Worm (Caenorhabditis elegans): ENCODE results near the gene fbxa-166.

Gene fbxa-166

ce11 chrII:1605010-1605409 is 13.8 kb downstream of the fbxa-166 start:
- no peak for TF ChIP-seq ceh-27 (GFP tag; optimal IDR thresholded peaks at IDR 0.05)
- TF ChIP-seq hlh-26 (GFP tag; conservative IDR thresholded peaks at IDR 0.05): no peak

ce11 chrII:1603049-1603448 is 15.8 kb downstream of the fbxa-166 start:
- TF ChIP-seq egl-44 (GFP tag; IDR thresholded peaks at IDR 0.05): no peak
- peak; percentile 50; the same call in 1 of the 2 replicates for TF ChIP-seq egrh-3 (GFP tag; IDR thresholded peaks at IDR 0.05)
- peak; percentile 69 for TF ChIP-seq zfh-2 (GFP tag; conservative IDR thresholded peaks at IDR 0.05)

DNA sequence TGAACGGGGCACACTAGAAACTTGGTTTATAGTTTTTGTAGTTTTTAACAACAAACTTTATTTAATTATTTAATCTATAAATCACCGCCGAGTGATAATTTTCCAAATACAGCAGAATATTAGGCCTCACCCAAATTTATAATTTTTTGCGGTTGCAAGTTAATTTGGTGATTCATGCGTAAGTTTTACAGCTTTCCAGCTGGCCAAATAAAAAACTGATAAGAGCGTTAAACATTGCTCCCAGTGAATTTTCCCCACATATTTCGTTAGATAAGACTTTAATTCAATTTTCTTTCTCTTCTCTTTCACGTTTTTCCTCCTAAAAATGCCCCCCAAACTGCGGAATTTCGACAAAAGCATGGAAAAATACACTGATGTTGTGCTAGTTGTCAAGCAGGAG is 17.3 kb downstream of the fbxa-166 start, which contains the start of gene bath-47:
Gene bath-47 (plus strand): TSS at position 305 of the 400 bp plus-strand sequence.
- no peak for TF ChIP-seq Y95B8A.8 (GFP tag; IDR thresholded peaks at IDR 0.05)
- TF ChIP-seq lag-1 (GFP tag; IDR thresholded peaks at IDR 0.05): no peak
- TF ChIP-seq zfh-2 (GFP tag; conservative IDR thresholded peaks at IDR 0.05): no peak
- TF ChIP-seq F10E7.11 (tag; optimal IDR thresholded peaks at IDR 0.05): no peak
- no peak for TF ChIP-seq tbx-9 (tag; optimal IDR thresholded peaks at IDR 0.05; ENCODE audit: borderline replicate concordance)
- TF ChIP-seq zim-3 (tag; optimal IDR thresholded peaks at IDR 0.05): no peak
- TF ChIP-seq aptf-3 (GFP tag; IDR thresholded peaks at IDR 0.05): no peak
- TF ChIP-seq D2030.7 (GFP tag; IDR thresholded peaks at IDR 0.05): no peak
- no peak for TF ChIP-seq ztf-26 (tag; optimal IDR thresholded peaks at IDR 0.05)
- no peak for TF ChIP-seq madf-6 (GFP tag; IDR thresholded peaks at IDR 0.05)
- no peak for TF ChIP-seq mcd-1 (GFP tag; IDR thresholded peaks at IDR 0.05)
- no peak for TF ChIP-seq ztf-6 (GFP tag; IDR thresholded peaks at IDR 0.05)
- no peak for TF ChIP-seq ceh-27 (GFP tag; optimal IDR thresholded peaks at IDR 0.05)
- no peak for TF ChIP-seq madf-8 (GFP tag; conservative IDR thresholded peaks at IDR 0.05)
- TF ChIP-seq ceh-79 (tag; optimal IDR thresholded peaks at IDR 0.05): no peak
- no peak for TF ChIP-seq xnd-1 (tag; optimal IDR thresholded peaks at IDR 0.05)

ce11 chrII:1600661-1601060 is 18.2 kb downstream of the fbxa-166 start, which contains the start of gene bath-26:
Gene bath-26, minus strand, starts transcription at chrII:1600761.
- TF ChIP-seq Y95B8A.8 (GFP tag; IDR thresholded peaks at IDR 0.05) (no peak), aptf-3 (GFP tag; IDR thresholded peaks at IDR 0.05) (no peak), lsl-1 (GFP tag; optimal IDR thresholded peaks at IDR 0.05) (no peak), Y53F4B.3 (GFP tag; IDR thresholded peaks at IDR 0.05) (no peak), F23B12.7 (tag; optimal IDR thresholded peaks at IDR 0.05; ENCODE audit: insufficient read depth) (no peak), F55B11.4 (tag; optimal IDR thresholded peaks at IDR 0.05; ENCODE audit: borderline replicate concordance, insufficient read depth) (no peak), unc-130 (GFP tag; optimal IDR thresholded peaks at IDR 0.05) (no peak), K11D2.4 (GFP tag; IDR thresholded peaks at IDR 0.05) (no peak), ztf-28 (GFP tag; IDR thresholded peaks at IDR 0.05) (no peak), ztf-3 (GFP tag; optimal IDR thresholded peaks at IDR 0.05) (no peak), C17E4.6 (GFP tag; IDR thresholded peaks at IDR 0.05) (no peak), tbx-9 (tag; optimal IDR thresholded peaks at IDR 0.05; ENCODE audit: borderline replicate concordance) (no peak), repo-1 (tag; optimal IDR thresholded peaks at IDR 0.05) (no peak), snpc-3.4 (tag; optimal IDR thresholded peaks at IDR 0.05) (no peak), madf-10 (tag; optimal IDR thresholded peaks at IDR 0.05) (no peak), ZK185.1 (tag; optimal IDR thresholded peaks at IDR 0.05; ENCODE audit: poor library complexity, severe bottlenecking) (no peak)
